Worm (Caenorhabditis elegans) whole organism, late embryonic: ENCODE measurements around the gene C05B5.8.

Experiments
- C08G9.2 ChIP-seq: sonication (generic microtip); optimal IDR thresholded peaks from 2 replicates; lab custom pipeline; 2016; ENCODE audit warnings: mild to moderate bottlenecking, missing genetic modification characterization, moderate library complexity, missing compliant biosample characterization
- F13H6.1 ChIP-seq: sonication (generic microtip); optimal IDR thresholded peaks from 2 replicates; lab custom pipeline; 2016; ENCODE audit warnings: missing genetic modification characterization, missing compliant biosample characterization
- K02D7.2 ChIP-seq: sonication (generic microtip); optimal IDR thresholded peaks from 2 replicates; lab custom pipeline; 2017; ENCODE audit warnings: mild to moderate bottlenecking, missing genetic modification characterization, missing compliant biosample characterization
- K09A11.1 ChIP-seq: sonication (generic microtip); optimal IDR thresholded peaks from 2 replicates; lab custom pipeline; 2017; ENCODE audit warnings: antibody characterized with exemption, mild to moderate bottlenecking, missing genetic modification characterization, missing compliant biosample characterization; ENCODE audit not compliant: insufficient read depth
- Y22D7AL.16 ChIP-seq: sonication (generic microtip); optimal IDR thresholded peaks from 2 replicates; lab custom pipeline; 2016; ENCODE audit warnings: missing genetic modification characterization, missing compliant biosample characterization
- ama-1 ChIP-seq: fragments of 150-350 bp; optimal IDR thresholded peaks from 2 replicates; lab custom pipeline; 2014
- ceh-19 ChIP-seq: fragments of 200-800 bp; sonication (Bioruptor generic); optimal IDR thresholded peaks from 2 replicates; lab custom pipeline; 2018; ENCODE audit warnings: mild to moderate bottlenecking, missing genetic modification characterization, missing compliant biosample characterization
- ceh-24 ChIP-seq: sonication (generic microtip); optimal IDR thresholded peaks from 2 replicates; lab custom pipeline; 2016; ENCODE audit warnings: mild to moderate bottlenecking, missing genetic modification characterization, missing compliant biosample characterization
- ceh-30 ChIP-seq: fragments of 150-350 bp; optimal IDR thresholded peaks from 2 replicates; lab custom pipeline; 2014; ENCODE audit warnings: missing biosample characterization, missing genetic modification characterization
- ceh-34 ChIP-seq: sonication (generic microtip); optimal IDR thresholded peaks from 2 replicates; lab custom pipeline; 2016; ENCODE audit warnings: mild to moderate bottlenecking, missing genetic modification characterization, missing compliant biosample characterization
- ceh-6 ChIP-seq: fragments of 200-800 bp; sonication (Bioruptor generic); optimal IDR thresholded peaks from 2 replicates; lab custom pipeline; 2018; ENCODE audit warnings: mild to moderate bottlenecking, missing genetic modification characterization, missing compliant biosample characterization
- ceh-9 ChIP-seq: sonication (generic microtip); optimal IDR thresholded peaks from 2 replicates; lab custom pipeline; 2016; ENCODE audit warnings: mild to moderate bottlenecking, missing genetic modification characterization, inconsistent platforms, missing compliant biosample characterization
- dve-1 ChIP-seq: sonication (generic microtip); optimal IDR thresholded peaks from 2 replicates; lab custom pipeline; 2017; ENCODE audit warnings: antibody characterized with exemption, mild to moderate bottlenecking, missing genetic modification characterization, missing compliant biosample characterization
- elt-4 ChIP-seq: sonication (generic microtip); optimal IDR thresholded peaks from 2 replicates; lab custom pipeline; 2016; ENCODE audit warnings: missing genetic modification characterization, missing compliant biosample characterization
- eyg-1 ChIP-seq: sonication (generic microtip); optimal IDR thresholded peaks from 2 replicates; lab custom pipeline; 2016; ENCODE audit warnings: missing genotype, missing genetic modification characterization, missing compliant biosample characterization
- fkh-10 ChIP-seq: fragments of 150-350 bp; optimal IDR thresholded peaks from 2 replicates; lab custom pipeline; 2014; ENCODE audit warnings: missing biosample characterization, missing genetic modification reagents, missing genetic modification characterization
- fkh-6 ChIP-seq: sonication (generic microtip); optimal IDR thresholded peaks from 2 replicates; lab custom pipeline; 2016; ENCODE audit warnings: missing genetic modification characterization, missing compliant biosample characterization
- gmeb-2 ChIP-seq: sonication (generic microtip); optimal IDR thresholded peaks from 2 replicates; lab custom pipeline; 2016; ENCODE audit warnings: missing genetic modification characterization, inconsistent platforms, missing compliant biosample characterization
- hlh-13 ChIP-seq: fragments of 200-800 bp; sonication (Bioruptor generic); optimal IDR thresholded peaks from 2 replicates; lab custom pipeline; 2018; ENCODE audit warnings: mild to moderate bottlenecking, missing genetic modification characterization, missing compliant biosample characterization
- hlh-15 ChIP-seq: sonication (generic microtip); optimal IDR thresholded peaks from 2 replicates; lab custom pipeline; 2016; ENCODE audit warnings: missing genetic modification characterization, missing compliant biosample characterization
- lim-6 ChIP-seq: sonication (generic microtip); optimal IDR thresholded peaks from 2 replicates; lab custom pipeline; 2016; ENCODE audit warnings: missing genetic modification characterization, missing compliant biosample characterization
- lin-11 ChIP-seq: fragments of 200-800 bp; sonication (Bioruptor generic); optimal IDR thresholded peaks from 2 replicates; lab custom pipeline; 2018; ENCODE audit warnings: mild to moderate bottlenecking, missing genetic modification characterization, missing compliant biosample characterization
- madf-2 ChIP-seq: sonication (generic microtip); optimal IDR thresholded peaks from 2 replicates; lab custom pipeline; 2017; ENCODE audit warnings: missing genetic modification characterization, missing compliant biosample characterization
- nfya-1 ChIP-seq: sonication (generic microtip); optimal IDR thresholded peaks from 2 replicates; lab custom pipeline; 2017; ENCODE audit warnings: missing genetic modification characterization, mild to moderate bottlenecking, missing compliant biosample characterization, antibody characterized with exemption, moderate library complexity
- nhr-11 ChIP-seq: fragments of 150-350 bp; optimal IDR thresholded peaks from 2 replicates; lab custom pipeline; 2014; ENCODE audit warnings: missing biosample characterization, missing genetic modification characterization
- nhr-232 ChIP-seq: sonication (generic microtip); optimal IDR thresholded peaks from 2 replicates; lab custom pipeline; 2016; ENCODE audit warnings: missing genetic modification characterization, missing compliant biosample characterization
- npax-4 ChIP-seq: sonication (generic microtip); optimal IDR thresholded peaks from 2 replicates; lab custom pipeline; 2016; ENCODE audit warnings: missing genetic modification characterization, missing compliant biosample characterization
- odd-2 ChIP-seq: sonication (generic microtip); optimal IDR thresholded peaks from 2 replicates; lab custom pipeline; 2017; ENCODE audit warnings: antibody characterized with exemption, mild to moderate bottlenecking, missing genetic modification characterization, missing compliant biosample characterization
- pha-2 ChIP-seq: sonication (generic microtip); optimal IDR thresholded peaks from 2 replicates; lab custom pipeline; 2017; ENCODE audit warnings: mild to moderate bottlenecking, missing genetic modification characterization, missing compliant biosample characterization
- ref-2 ChIP-seq: sonication (generic microtip); optimal IDR thresholded peaks from 2 replicates; lab custom pipeline; 2016; ENCODE audit warnings: missing genetic modification characterization, missing compliant biosample characterization
- rnt-1 ChIP-seq: sonication (generic microtip); optimal IDR thresholded peaks from 2 replicates; lab custom pipeline; 2016; ENCODE audit warnings: missing genetic modification characterization, missing compliant biosample characterization
- ttx-3 ChIP-seq: sonication (generic microtip); optimal IDR thresholded peaks from 2 replicates; lab custom pipeline; 2016; ENCODE audit warnings: missing genetic modification reagents, missing genetic modification characterization, missing compliant biosample characterization
- unc-3 ChIP-seq, 2 experiments: fragments of 200-800 bp in 1 of 2; sonication (Bioruptor generic) in 1 of 2; sonication (generic microtip) in 1 of 2; conservative IDR thresholded peaks in 1 of 2; optimal IDR thresholded peaks in 1 of 2; 2 replicates each; pipeline versions ENCODE4 v1.3.6 to Lab custom; 2016 to 2022; ENCODE audit warnings: missing compliant biosample characterization in 2 of 2, missing genetic modification characterization in 2 of 2, missing genetic modification reagents in 1 of 2
- unc-86 ChIP-seq: sonication (generic microtip); optimal IDR thresholded peaks from 2 replicates; lab custom pipeline; 2016; ENCODE audit warnings: missing genetic modification characterization, missing compliant biosample characterization

The C05B5.8 gene

DNA sequence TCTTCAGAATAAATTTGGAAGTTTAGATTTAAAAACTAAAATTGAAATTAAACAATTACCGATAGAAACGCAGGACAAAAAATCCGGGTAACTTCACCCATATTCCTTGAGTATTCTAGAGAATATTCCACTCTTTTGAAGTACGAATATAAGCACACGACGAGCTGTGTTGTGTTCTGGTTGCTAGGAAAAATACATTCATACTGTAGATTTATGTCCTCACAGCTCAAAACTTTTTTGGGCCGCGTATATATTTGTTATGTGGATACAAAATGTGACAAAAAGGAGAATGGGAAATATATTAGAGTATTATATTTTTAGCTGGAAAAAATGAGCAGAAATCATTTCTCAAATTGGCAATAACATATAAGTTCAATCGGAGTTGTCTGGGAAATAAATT, 26.6 kb upstream of the C05B5.8 start, which contains the start of gene M04D8.5:
TSS of gene M04D8.5 (minus strand) at position 101 of the 400 bp plus-strand sequence.
- TF ChIP-seq K09A11.1 (tag; lab: Kevin White, UChicago) (no peak), ceh-30 (tag; lab: Kevin White, UChicago) (no peak), ceh-19 (no peak), C08G9.2 (tag; lab: Kevin White, UChicago) (no peak), hlh-15 (tag; lab: Kevin White, UChicago) (no peak), elt-4 (tag; lab: Kevin White, UChicago) (no peak)

DNA sequence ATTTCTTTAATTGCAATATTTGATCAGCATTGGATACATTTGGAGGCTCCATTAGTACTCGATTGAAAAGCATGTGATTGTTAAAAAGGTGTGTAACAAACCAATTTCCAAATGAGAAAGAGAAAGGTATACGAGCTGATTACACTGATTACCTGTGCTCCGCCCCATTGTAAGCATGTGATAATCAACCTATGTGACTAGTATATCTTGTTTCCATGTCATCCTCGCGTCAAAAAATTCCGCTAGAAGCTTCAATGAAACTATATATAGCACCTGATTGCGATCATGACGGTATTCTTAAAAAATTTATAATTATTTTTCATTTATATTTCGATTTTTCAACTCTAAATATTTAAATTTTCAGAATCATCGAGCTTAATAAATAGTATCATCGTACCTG, 24.0 kb upstream of the C05B5.8 start, which contains the start of gene M04D8.4:
TSS of gene M04D8.4 (minus strand) at position 101 of the 400 bp plus-strand sequence.
- TF ChIP-seq dve-1, result no peak
- TF ChIP-seq fkh-10 (GFP tag; lab: Kevin White, UChicago), result no peak
- TF ChIP-seq ceh-9 (tag; lab: Kevin White, UChicago), result no peak
- no peak for TF ChIP-seq ama-1 (lab: Kevin White, UChicago)
- TF ChIP-seq rnt-1 (tag; lab: Kevin White, UChicago), result no peak
- TF ChIP-seq nfya-1 (tag; lab: Kevin White, UChicago), result no peak

- no peak for TF ChIP-seq ceh-6
- TF ChIP-seq eyg-1, result no peak
- no peak for TF ChIP-seq F13H6.1 (tag; lab: Kevin White, UChicago)
- TF ChIP-seq pha-2 (tag; lab: Kevin White, UChicago), result no peak
These were observed 21.4 kb upstream of the C05B5.8 start, which contains the start of gene ins-23 for ce11 chrIII:10027947-10028346. Gene ins-23 (plus strand): TSS chrIII:10028247.

DNA sequence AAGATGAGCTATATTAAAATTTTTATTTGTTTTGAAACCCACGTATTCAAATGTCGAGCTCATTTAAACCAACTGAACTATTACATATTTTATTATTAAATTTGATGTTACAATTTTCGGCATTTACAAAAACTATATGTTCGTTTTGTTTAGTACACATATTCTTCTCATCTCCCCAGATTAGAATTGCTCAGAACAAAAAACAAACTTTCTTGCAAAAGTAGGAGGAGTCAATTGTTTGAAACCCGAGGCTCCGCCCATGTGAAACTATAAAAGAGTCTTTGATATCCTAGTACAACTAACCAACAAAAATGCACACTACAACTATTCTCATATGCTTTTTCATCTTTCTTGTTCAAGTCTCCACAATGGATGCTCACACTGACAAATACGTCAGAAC, 19.4 kb upstream of the C05B5.8 start, which contains the start of gene ins-22:
TSS of gene ins-22 (plus strand) at position 301 of the 400 bp plus-strand sequence.
- TF ChIP-seq madf-2 (tag; lab: Kevin White, UChicago), result no peak
- TF ChIP-seq ref-2, result no peak
- TF ChIP-seq gmeb-2 (tag; lab: Kevin White, UChicago), result no peak
- no peak for TF ChIP-seq C08G9.2 (tag; lab: Kevin White, UChicago)
- TF ChIP-seq lim-6, result no peak
- TF ChIP-seq ceh-34, result no peak
- no peak for TF ChIP-seq ceh-24 (tag; lab: Kevin White, UChicago)
- TF ChIP-seq unc-3 (GFP tag; conservative IDR thresholded peaks at IDR 0.05; lab: Robert Waterston, UW), result no peak
- TF ChIP-seq unc-3 (tag; optimal IDR thresholded peaks at IDR 0.05; lab: Kevin White, UChicago), result no peak
- no peak for TF ChIP-seq npax-4 (tag; lab: Kevin White, UChicago)
- TF ChIP-seq K02D7.2 (tag; lab: Kevin White, UChicago), result no peak
- TF ChIP-seq lin-11 (tag; lab: Kevin White, UChicago), result no peak
- TF ChIP-seq ceh-19, result no peak
- TF ChIP-seq nhr-232 (tag; lab: Kevin White, UChicago), result no peak
- no peak for TF ChIP-seq nhr-11
- TF ChIP-seq hlh-13 (GFP tag; lab: Kevin White, UChicago), result no peak

ce11 chrIII:10023452-10023851, 16.9 kb upstream of the C05B5.8 start, which contains the start of gene ins-21:
Gene ins-21 (plus strand): TSS chrIII:10023752.
- TF ChIP-seq K02D7.2 (tag; lab: Kevin White, UChicago) (no peak), fkh-6 (no peak), ttx-3 (tag; lab: Kevin White, UChicago) (no peak), ceh-6 (no peak), gmeb-2 (tag; lab: Kevin White, UChicago) (no peak), Y22D7AL.16 (no peak), rnt-1 (tag; lab: Kevin White, UChicago) (no peak), F13H6.1 (tag; lab: Kevin White, UChicago) (no peak), unc-86 (tag; lab: Kevin White, UChicago) (no peak), ama-1 (lab: Kevin White, UChicago) (no peak), elt-4 (tag; lab: Kevin White, UChicago) (no peak), odd-2 (tag; lab: Kevin White, UChicago) (no peak), hlh-15 (tag; lab: Kevin White, UChicago) (no peak)
- TF ChIP-seq, all 69 proteins: peak for 0
